Worm (Caenorhabditis elegans): ENCODE results near the gene twk-5.

DNA sequence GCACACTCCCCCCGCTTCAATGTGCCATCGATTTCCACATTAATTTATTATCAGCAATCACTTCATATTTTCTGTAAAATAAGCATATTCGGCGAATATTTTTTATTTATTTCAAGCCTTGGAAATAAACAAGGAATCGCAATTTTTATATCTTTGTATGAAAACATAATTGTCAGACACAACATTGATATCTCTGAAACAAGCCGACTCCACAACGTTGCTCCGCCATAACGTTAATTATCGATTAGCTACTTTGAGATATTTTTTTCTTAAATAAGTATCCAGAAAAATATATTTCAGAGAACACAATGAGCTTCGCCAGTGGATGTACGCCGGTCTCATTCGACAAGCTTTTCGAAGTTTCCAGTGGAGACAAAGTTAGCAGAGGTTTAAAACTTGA is 41.2 kb downstream of the twk-5 start, which contains the start of gene adbp-1:
- TF ChIP-seq lin-15B (tag; optimal IDR thresholded peaks at IDR 0.05) (no peak), pha-4 (tag; optimal IDR thresholded peaks at IDR 0.05) (no peak)
